Fruit fly (Drosophila melanogaster): ENCODE results near the gene Uxs.

Uxs gene

dm6 chr3L:8186627-8187396, 6.1 kb downstream of the Uxs start, which contains the start of the genes ERR and Atg18a (continued):
- TF ChIP-seq Atf6 (GFP tag; IDR thresholded peaks at IDR 0.05) (peak; percentile 86), sr (GFP tag; IDR thresholded peaks at IDR 0.05) (peak; percentile 46; the same call in 1 of the 3 replicates), Six4 (GFP tag; optimal IDR thresholded peaks at IDR 0.05) (peak; percentile 44), CG2120 (GFP tag; optimal IDR thresholded peaks at IDR 0.05) (peak; percentile 93), org-1 (GFP tag; optimal IDR thresholded peaks at IDR 0.05) (peak; percentile 30), CkIIα-i1 (GFP tag; IDR thresholded peaks at IDR 0.05) (no peak), zf30C (GFP tag; optimal IDR thresholded peaks at IDR 0.05) (no peak), CG10654 (GFP tag; optimal IDR thresholded peaks at IDR 0.05) (peak; percentile 82), CG1792 (GFP tag; optimal IDR thresholded peaks at IDR 0.05) (peak; percentile 36), CG11695 (GFP tag; IDR thresholded peaks at IDR 0.05) (peak; percentile 70; the same call in 1 of the 3 replicates), onecut (GFP tag; IDR thresholded peaks at IDR 0.05) (peak; percentile 36), sob (GFP tag; IDR thresholded peaks at IDR 0.05) (peak; percentile 93), CG14014 (GFP tag; IDR thresholded peaks at IDR 0.05) (peak; percentile 85), Hr39 (optimal IDR thresholded peaks at IDR 0.05) (no peak), phol (tag; optimal IDR thresholded peaks at IDR 0.05) (peak; percentile 90), rib (GFP tag; IDR thresholded peaks at IDR 0.05) (peak; percentile 77), CG8765 (GFP tag; IDR thresholded peaks at IDR 0.05) (peak; percentile 69), trem (tag; optimal IDR thresholded peaks at IDR 0.05) (peak; percentile 83), Blimp-1 (GFP tag; optimal IDR thresholded peaks at IDR 0.05) (peak; percentile 60), dmrt11E (tag; optimal IDR thresholded peaks at IDR 0.05) (peak; percentile 74), CG12155 (GFP tag; optimal IDR thresholded peaks at IDR 0.05) (peak; percentile 90), MTF-1 (GFP tag; optimal IDR thresholded peaks at IDR 0.05; ENCODE audit: borderline replicate concordance) (no peak), vvl (GFP tag; IDR thresholded peaks at IDR 0.05) (peak; percentile 85), seq (GFP tag; IDR thresholded peaks at IDR 0.05) (peak; percentile 77), gsb-n (tag; optimal IDR thresholded peaks at IDR 0.05) (no peak), B-H1 (GFP tag; IDR thresholded peaks at IDR 0.05) (peak; percentile 82), CG4328 (GFP tag; optimal IDR thresholded peaks at IDR 0.05) (peak; percentile 65), CG9876 (GFP tag; optimal IDR thresholded peaks at IDR 0.05) (peak; percentile 80), gem (tag; optimal IDR thresholded peaks at IDR 0.05) (peak; percentile 89), tll (GFP tag; optimal IDR thresholded peaks at IDR 0.05) (peak in 1 of 2 experiments; percentile 90), gcm (GFP tag; optimal IDR thresholded peaks at IDR 0.05) (peak; percentile 49), Atf-2 (GFP tag; optimal IDR thresholded peaks at IDR 0.05) (peak; percentile 45), lola (GFP tag; optimal IDR thresholded peaks at IDR 0.05) (peak in 1 of 3 experiments; percentile 79), yki (optimal IDR thresholded peaks at IDR 0.05) (no peak), crc (GFP tag; optimal IDR thresholded peaks at IDR 0.05) (peak; percentile 36), ATbp (GFP tag; optimal IDR thresholded peaks at IDR 0.05) (peak; percentile 31), bowl (GFP tag; IDR thresholded peaks at IDR 0.05) (no peak), CG2678 (tag; optimal IDR thresholded peaks at IDR 0.05) (peak; percentile 84), CG8089 (GFP tag; optimal IDR thresholded peaks at IDR 0.05) (peak; percentile 76), Sry-β (GFP tag; optimal IDR thresholded peaks at IDR 0.05) (peak; percentile 76), fd64A (GFP tag; optimal IDR thresholded peaks at IDR 0.05) (no peak), ERR (GFP tag; optimal IDR thresholded peaks at IDR 0.05) (peak; percentile 83), Dip3 (GFP tag; optimal IDR thresholded peaks at IDR 0.05) (peak; percentile 88), peb (GFP tag; IDR thresholded peaks at IDR 0.05) (peak; percentile 73; the same call in 1 of the 2 replicates), zfh2 (GFP tag; optimal IDR thresholded peaks at IDR 0.05) (peak; percentile 93), Bteb2 (GFP tag; optimal IDR thresholded peaks at IDR 0.05) (peak; percentile 75), CG8359 (GFP tag; optimal IDR thresholded peaks at IDR 0.05; ENCODE audit: borderline replicate concordance) (no peak), Med (GFP tag) (peak; percentile 97), Xrp1 (GFP tag; IDR thresholded peaks at IDR 0.05) (peak; percentile 80), CG7357 (GFP tag; IDR thresholded peaks at IDR 0.05) (peak; percentile 74)

Data from whole organism, embryonic.